Worm (Caenorhabditis elegans): ENCODE measurements around the gene srr-6.

- TF ChIP-seq elt-3 (tag; optimal IDR thresholded peaks at IDR 0.05) = no peak
- no peak for TF ChIP-seq nhr-12 (tag; optimal IDR thresholded peaks at IDR 0.05)
- TF ChIP-seq pqm-1 (tag; optimal IDR thresholded peaks at IDR 0.05) = no peak
These were observed 37.9 kb upstream of the srr-6 start, which contains the start of gene srsx-10 for ce11 chrV:4974677-4975076.
